Fruit fly (Drosophila melanogaster) whole organism, prepupa: ENCODE results near the gene CG1738.

ENCODE experiments used
- Blimp-1 ChIP-seq: fragments of 200-800 bp; sonication (Bioruptor generic); optimal IDR thresholded peaks from 3 replicates; lab custom pipeline; 2017; ENCODE audit warnings: missing biosample characterization, missing genetic modification characterization, mild to moderate bottlenecking, moderate library complexity, missing genetic modification reagents
- CG10631 ChIP-seq: fragments of 200-800 bp; sonication (Bioruptor generic); optimal IDR thresholded peaks from 2 replicates; lab custom pipeline; 2016; ENCODE audit warnings: missing biosample characterization, missing genetic modification characterization
- CG11294 ChIP-seq: fragments of 200-800 bp; sonication (Bioruptor generic); IDR thresholded peaks from 2 replicates; pipeline ENCODE4 v1.3.6; 2022; ENCODE audit warnings: missing biosample characterization, missing genetic modification characterization
- CG11762 ChIP-seq: fragments of 200-800 bp; sonication (Bioruptor generic); optimal IDR thresholded peaks from 3 replicates; lab custom pipeline; 2016; ENCODE audit warnings: missing biosample characterization, missing genetic modification characterization; ENCODE audit not compliant: insufficient read depth
- CG15336 ChIP-seq: fragments of 200-800 bp; sonication (Bioruptor generic); IDR thresholded peaks from 2 replicates; pipeline ENCODE4 v1.3.6; 2022; ENCODE audit warnings: missing biosample characterization, missing genetic modification characterization
- CG1621 ChIP-seq: fragments of 200-800 bp; sonication (Bioruptor generic); optimal IDR thresholded peaks from 3 replicates; lab custom pipeline; 2018; ENCODE audit warnings: missing biosample characterization, mild to moderate bottlenecking, missing genetic modification characterization
- CG16779 ChIP-seq: fragments of 200-800 bp; sonication (Bioruptor generic); optimal IDR thresholded peaks from 3 replicates; lab custom pipeline; 2017; ENCODE audit warnings: missing biosample characterization, mild to moderate bottlenecking, missing genetic modification characterization
- CG3032 ChIP-seq: fragments of 200-800 bp; optimal IDR thresholded peaks from 2 replicates; lab custom pipeline; 2019; ENCODE audit warnings: missing biosample characterization, mild to moderate bottlenecking, missing genetic modification characterization, moderate library complexity
- CG32006 ChIP-seq: fragments of 200-800 bp; sonication (Bioruptor generic); optimal IDR thresholded peaks from 3 replicates; lab custom pipeline; 2017; ENCODE audit warnings: missing biosample characterization, mild to moderate bottlenecking, missing genetic modification characterization
- CG34406 ChIP-seq: fragments of 200-800 bp; sonication (Bioruptor generic); optimal IDR thresholded peaks from 3 replicates; lab custom pipeline; 2016; ENCODE audit warnings: missing biosample characterization, missing genetic modification characterization
- CG3919 ChIP-seq: fragments of 200-800 bp; sonication (Bioruptor generic); optimal IDR thresholded peaks from 3 replicates; lab custom pipeline; 2016; ENCODE audit warnings: missing biosample characterization, missing genetic modification characterization
- CG4318 ChIP-seq: fragments of 200-800 bp; sonication (Bioruptor generic); optimal IDR thresholded peaks from 3 replicates; lab custom pipeline; 2017; ENCODE audit warnings: missing biosample characterization, mild to moderate bottlenecking, missing genetic modification characterization
- CG6163 ChIP-seq: fragments of 200-800 bp; sonication (Bioruptor generic); IDR thresholded peaks from 3 replicates; pipeline ENCODE4 v1.3.6; 2022; ENCODE audit warnings: missing biosample characterization, missing genetic modification characterization
- CG6792 ChIP-seq: fragments of 200-800 bp; sonication (Bioruptor generic); optimal IDR thresholded peaks from 3 replicates; lab custom pipeline; 2016; ENCODE audit warnings: missing biosample characterization, missing genetic modification characterization
- CG6808 ChIP-seq: fragments of 200-800 bp; sonication (Bioruptor generic); optimal IDR thresholded peaks from 3 replicates; lab custom pipeline; 2017; ENCODE audit warnings: missing biosample characterization, missing genetic modification characterization, mild to moderate bottlenecking, moderate library complexity, missing genetic modification reagents
- CG6854 ChIP-seq: fragments of 200-800 bp; sonication (Bioruptor generic); optimal IDR thresholded peaks from 2 replicates; lab custom pipeline; 2017; ENCODE audit warnings: missing biosample characterization, mild to moderate bottlenecking, missing genetic modification characterization
- CG7368 ChIP-seq: fragments of 200-800 bp; sonication (Bioruptor generic); optimal IDR thresholded peaks from 3 replicates; lab custom pipeline; 2016; ENCODE audit warnings: missing biosample characterization, missing genetic modification characterization
- CG8119 ChIP-seq: fragments of 200-800 bp; sonication (Bioruptor generic); IDR thresholded peaks from 3 replicates; pipeline ENCODE4 v1.3.6; 2022; ENCODE audit warnings: missing biosample characterization, missing genetic modification characterization
- CG8319 ChIP-seq: fragments of 200-800 bp; sonication (Bioruptor generic); optimal IDR thresholded peaks from 3 replicates; lab custom pipeline; 2016; ENCODE audit warnings: missing biosample characterization, missing genetic modification characterization
- CG8632 ChIP-seq: fragments of 200-800 bp; sonication (Bioruptor generic); optimal IDR thresholded peaks from 3 replicates; lab custom pipeline; 2016; ENCODE audit warnings: missing biosample characterization, missing genetic modification characterization
- CG9139 ChIP-seq: fragments of 200-800 bp; sonication (Bioruptor generic); optimal IDR thresholded peaks from 3 replicates; lab custom pipeline; 2017; ENCODE audit warnings: missing biosample characterization, mild to moderate bottlenecking, missing genetic modification characterization
- Eip78C ChIP-seq: fragments of 200-800 bp; sonication (Bioruptor generic); peaks from one replicate; lab custom pipeline; 2016; ENCODE audit warnings: missing biosample characterization, missing genetic modification characterization
- Eip93F ChIP-seq: fragments of 200-800 bp; sonication (Bioruptor generic); optimal IDR thresholded peaks from 2 replicates; lab custom pipeline; 2016; ENCODE audit warnings: missing biosample characterization, mild to moderate bottlenecking, missing genetic modification characterization
- Ets96B ChIP-seq: fragments of 200-800 bp; optimal IDR thresholded peaks from 2 replicates; lab custom pipeline; 2019; ENCODE audit warnings: missing biosample characterization, mild to moderate bottlenecking, missing genetic modification characterization, moderate library complexity
- Gug ChIP-seq: fragments of 200-800 bp; sonication (Bioruptor generic); IDR thresholded peaks from 2 replicates; pipeline ENCODE4 v1.3.6; 2022; ENCODE audit warnings: missing biosample characterization, missing genetic modification characterization
- Hr38 ChIP-seq: sonication (Bioruptor generic); optimal IDR thresholded peaks from 2 replicates; lab custom pipeline; 2016; ENCODE audit warnings: missing biosample characterization, missing genetic modification characterization
- Hr4 ChIP-seq: fragments of 200-800 bp; sonication (Bioruptor generic); optimal IDR thresholded peaks from 3 replicates; lab custom pipeline; 2016; ENCODE audit warnings: missing biosample characterization, missing genetic modification characterization
- Met ChIP-seq: fragments of 200-800 bp; sonication (Bioruptor generic); optimal IDR thresholded peaks from 3 replicates; lab custom pipeline; 2016; ENCODE audit warnings: missing biosample characterization, missing genetic modification characterization
- OdsH ChIP-seq: fragments of 200-800 bp; sonication (Bioruptor generic); optimal IDR thresholded peaks from 3 replicates; lab custom pipeline; 2016; ENCODE audit warnings: missing biosample characterization, missing genetic modification characterization
- Smox ChIP-seq: fragments of 200-800 bp; sonication (Bioruptor generic); optimal IDR thresholded peaks from 3 replicates; lab custom pipeline; 2016; ENCODE audit warnings: missing biosample characterization, missing genetic modification characterization
- Sox14 ChIP-seq: fragments of 200-800 bp; sonication (Bioruptor generic); optimal IDR thresholded peaks from 3 replicates; lab custom pipeline; 2016; ENCODE audit warnings: missing biosample characterization, missing genetic modification characterization
- achi ChIP-seq: fragments of 200-800 bp; sonication (Bioruptor generic); optimal IDR thresholded peaks from 3 replicates; lab custom pipeline; 2016; ENCODE audit warnings: missing biosample characterization, missing genetic modification characterization
- dac ChIP-seq: fragments of 200-800 bp; sonication (Bioruptor generic); optimal IDR thresholded peaks from 2 replicates; lab custom pipeline; 2017; ENCODE audit warnings: missing biosample characterization, mild to moderate bottlenecking, missing genetic modification characterization
- dsx ChIP-seq: fragments of 200-800 bp; optimal IDR thresholded peaks from 3 replicates; lab custom pipeline; 2019; ENCODE audit warnings: missing biosample characterization, mild to moderate bottlenecking, missing genetic modification characterization, moderate library complexity; ENCODE audit not compliant: poor library complexity, severe bottlenecking
- esn ChIP-seq: fragments of 200-800 bp; sonication (Bioruptor generic); optimal IDR thresholded peaks from 2 replicates; lab custom pipeline; 2016; ENCODE audit warnings: missing biosample characterization, mild to moderate bottlenecking, missing genetic modification characterization, moderate library complexity
- fd59A ChIP-seq: fragments of 200-800 bp; sonication (Bioruptor generic); optimal IDR thresholded peaks from 2 replicates; lab custom pipeline; 2017; ENCODE audit warnings: missing biosample characterization, mild to moderate bottlenecking, missing genetic modification characterization, missing genetic modification reagents
- fd85E ChIP-seq: fragments of 200-800 bp; sonication (Bioruptor generic); optimal IDR thresholded peaks from 3 replicates; lab custom pipeline; 2016; ENCODE audit warnings: missing biosample characterization, missing genetic modification characterization
- fkh ChIP-seq: fragments of 200-800 bp; sonication (Bioruptor generic); optimal IDR thresholded peaks from 3 replicates; lab custom pipeline; 2017; ENCODE audit warnings: missing biosample characterization, mild to moderate bottlenecking, missing genetic modification characterization, moderate library complexity
- lz ChIP-seq: fragments of 200-800 bp; sonication (Bioruptor generic); optimal IDR thresholded peaks from 3 replicates; lab custom pipeline; 2016; ENCODE audit warnings: missing biosample characterization, missing genetic modification characterization
- net ChIP-seq: fragments of 200-800 bp; sonication (Bioruptor generic); optimal IDR thresholded peaks from 3 replicates; lab custom pipeline; 2016; ENCODE audit warnings: missing biosample characterization, missing genetic modification characterization
- pdm3 ChIP-seq: fragments of 200-800 bp; sonication (Bioruptor generic); optimal IDR thresholded peaks from 3 replicates; lab custom pipeline; 2016; ENCODE audit warnings: missing biosample characterization, missing genetic modification characterization
- spab ChIP-seq: fragments of 200-800 bp; sonication (Bioruptor generic); optimal IDR thresholded peaks from 2 replicates; lab custom pipeline; 2017; ENCODE audit warnings: missing biosample characterization, mild to moderate bottlenecking, missing genetic modification characterization, missing genetic modification reagents
- ss ChIP-seq, 2 experiments: fragments of 200-800 bp; sonication (Bioruptor generic); optimal IDR thresholded peaks; 2 replicates in 1 of 2; 3 replicates in 1 of 2; lab custom pipeline; 2017 to 2018; ENCODE audit warnings: mild to moderate bottlenecking in 2 of 2, missing biosample characterization in 2 of 2, missing genetic modification characterization in 2 of 2, moderate library complexity in 1 of 2
- svp ChIP-seq: fragments of 200-800 bp; sonication (Bioruptor generic); peaks from one replicate; lab custom pipeline; 2016; ENCODE audit warnings: missing biosample characterization, missing genetic modification characterization
- topi ChIP-seq: fragments of 200-800 bp; sonication (Bioruptor generic); optimal IDR thresholded peaks from 3 replicates; lab custom pipeline; 2016; ENCODE audit warnings: missing biosample characterization, missing genetic modification characterization
- vri ChIP-seq: fragments of 200-800 bp; sonication (Bioruptor generic); optimal IDR thresholded peaks from 3 replicates; lab custom pipeline; 2016; ENCODE audit warnings: missing biosample characterization, mild to moderate bottlenecking, missing genetic modification characterization

CG1738 gene

dm6 chrX:11325175-11325768 lies 23.6 kb upstream of the CG1738 start, which contains the start of gene Gapvd1:
Gene Gapvd1 (plus strand): TSS chrX:11325385.
- TF ChIP-seq Sox14 (GFP tag; lab: Kevin White, UChicago), result peak; percentile 23
- TF ChIP-seq CG7368 (GFP tag; lab: Kevin White, UChicago), result no peak
- peak; percentile 4 for TF ChIP-seq achi (GFP tag; lab: Kevin White, UChicago)
- peak; percentile 57 for TF ChIP-seq fkh (GFP tag; lab: Kevin White, UChicago)
- peak; percentile 24 for TF ChIP-seq esn (GFP tag; lab: Kevin White, UChicago)
- peak in 1 of 2 experiments; percentile 40 for TF ChIP-seq ss (GFP tag; optimal IDR thresholded peaks at IDR 0.05; lab: Kevin White, UChicago)
- TF ChIP-seq CG16779 (tag; lab: Kevin White, UChicago), result no peak
- peak; percentile 60 for TF ChIP-seq Eip78C (GFP tag; lab: Kevin White, UChicago)
- no peak for TF ChIP-seq Ets96B
- TF ChIP-seq Blimp-1 (GFP tag; lab: Kevin White, UChicago), result no peak
- TF ChIP-seq CG6808 (GFP tag; lab: Kevin White, UChicago), result peak; percentile 17
- TF ChIP-seq dsx (GFP tag; lab: Kevin White, UChicago), result no peak
- no peak for TF ChIP-seq Smox (GFP tag; lab: Kevin White, UChicago)
- peak; percentile 33 for TF ChIP-seq svp (GFP tag; lab: Kevin White, UChicago)
- TF ChIP-seq Met (GFP tag; lab: Kevin White, UChicago), result peak; percentile 23
- no peak for TF ChIP-seq dac (GFP tag; lab: Kevin White, UChicago)
- peak; percentile 6 for TF ChIP-seq pdm3 (GFP tag; lab: Kevin White, UChicago)
- TF ChIP-seq OdsH (GFP tag; lab: Kevin White, UChicago), result peak; percentile 0
- TF ChIP-seq CG1621 (tag; lab: Kevin White, UChicago), result peak; percentile 2
- TF ChIP-seq CG3032, result no peak

- peak; percentile 72 for TF ChIP-seq CG6163 (GFP tag; lab: Robert Waterston, UW)
- peak; percentile 60 for TF ChIP-seq CG8632 (GFP tag; lab: Kevin White, UChicago)
- TF ChIP-seq Hr4 (GFP tag; lab: Kevin White, UChicago), result peak; percentile 84
- TF ChIP-seq Ets96B, result peak; percentile 72
- TF ChIP-seq CG6792 (GFP tag; lab: Kevin White, UChicago), result peak; percentile 72
- peak; percentile 60 for TF ChIP-seq dsx (GFP tag; lab: Kevin White, UChicago)
- TF ChIP-seq CG10631, result peak; percentile 72
- no peak for TF ChIP-seq Eip93F (GFP tag; lab: Kevin White, UChicago)
- peak; percentile 78 for TF ChIP-seq OdsH (GFP tag; lab: Kevin White, UChicago)
- peak; percentile 70 for TF ChIP-seq CG3919 (GFP tag; lab: Kevin White, UChicago)
- TF ChIP-seq CG6854, result no peak
- TF ChIP-seq lz, result peak; percentile 68
- peak; percentile 84 for TF ChIP-seq CG8119 (GFP tag; lab: Robert Waterston, UW)
- TF ChIP-seq CG15336 (GFP tag; lab: Robert Waterston, UW), result peak; percentile 79
- peak; percentile 58; the same call in 1 of the 2 replicates for TF ChIP-seq Gug (GFP tag; lab: Robert Waterston, UW)
- peak; percentile 34 for TF ChIP-seq fd85E
- TF ChIP-seq achi (GFP tag; lab: Kevin White, UChicago), result peak; percentile 65
- TF ChIP-seq fd59A, result peak; percentile 72
- TF ChIP-seq CG32006 (GFP tag; lab: Kevin White, UChicago), result peak; percentile 84
- TF ChIP-seq Met (GFP tag; lab: Kevin White, UChicago), result peak; percentile 75
- TF ChIP-seq Sox14 (GFP tag; lab: Kevin White, UChicago), result peak; percentile 77
- TF ChIP-seq vri (GFP tag; lab: Kevin White, UChicago), result peak; percentile 65
- TF ChIP-seq net (GFP tag; lab: Kevin White, UChicago), result peak; percentile 74
- peak; percentile 33 for TF ChIP-seq CG8319
- peak; percentile 43 for TF ChIP-seq CG7368 (GFP tag; lab: Kevin White, UChicago)
- TF ChIP-seq svp (GFP tag; lab: Kevin White, UChicago), result peak; percentile 91
- TF ChIP-seq topi (GFP tag; lab: Kevin White, UChicago), result peak; percentile 72
- TF ChIP-seq ss (GFP tag; optimal IDR thresholded peaks at IDR 0.05; lab: Kevin White, UChicago), result peak in 1 of 2 experiments; percentile 52
- peak; percentile 95 for TF ChIP-seq Eip78C (GFP tag; lab: Kevin White, UChicago)
- peak; percentile 67 for TF ChIP-seq CG11762 (GFP tag; lab: Kevin White, UChicago)
- TF ChIP-seq Hr38 (GFP tag; lab: Kevin White, UChicago), result no peak
- TF ChIP-seq esn (GFP tag; lab: Kevin White, UChicago), result peak; percentile 78
- TF ChIP-seq CG9139 (GFP tag; lab: Kevin White, UChicago), result peak; percentile 63
- peak; percentile 69 for TF ChIP-seq CG4318 (GFP tag; lab: Kevin White, UChicago)
- TF ChIP-seq spab (GFP tag; lab: Kevin White, UChicago), result peak; percentile 51
- TF ChIP-seq CG11294 (GFP tag; lab: Robert Waterston, UW), result peak; percentile 73
- peak; percentile 61 for TF ChIP-seq CG34406 (GFP tag; lab: Kevin White, UChicago)
These were observed 22.6 kb upstream of the CG1738 start for dm6 chrX:11326213-11326731.
